Worm (Caenorhabditis elegans) whole organism, mixed stage, embryonic: Measurements from ENCODE around the gene C06A6.2.

Source experiments
- nhr-12 ChIP-seq: fragments of 150-350 bp; optimal IDR thresholded peaks from 2 replicates; lab custom pipeline; 2014; ENCODE audit warnings: missing biosample characterization, missing genetic modification characterization
- nhr-237 ChIP-seq: fragments of 150-350 bp; optimal IDR thresholded peaks from 2 replicates; lab custom pipeline; 2014; ENCODE audit warnings: missing biosample characterization, missing genetic modification characterization

DNA sequence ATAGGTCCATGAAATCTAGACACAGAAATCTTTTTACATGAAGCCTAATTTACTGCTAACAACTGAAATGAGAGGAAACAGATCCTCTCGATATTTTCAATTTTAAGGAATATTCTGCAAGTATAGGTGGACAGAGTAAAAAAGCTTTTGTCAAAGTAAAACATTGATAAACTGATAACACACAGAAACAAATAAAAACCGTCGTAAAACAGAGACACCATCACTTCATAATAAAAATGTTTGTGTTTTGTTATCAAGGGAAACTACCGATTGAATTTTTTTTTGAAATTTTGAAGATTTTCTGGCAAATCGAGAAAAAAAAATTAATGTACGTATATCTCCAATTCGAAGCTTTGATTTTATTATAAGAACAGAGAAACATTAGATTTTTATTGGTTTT lies 34.7 kb downstream of the C06A6.2 start:
- TF ChIP-seq nhr-12 (tag; lab: Kevin White, UChicago) (no peak), nhr-237 (no peak)
